Worm (Caenorhabditis elegans) whole organism, L4/young adult: Measurements from ENCODE around the gene irld-44.

Experiments used
- W03F9.2 ChIP-seq: fragments of 150-350 bp; optimal IDR thresholded peaks from 2 replicates; lab custom pipeline; 2014; ENCODE audit warnings: missing biosample characterization, missing genetic modification characterization
- him-1 ChIP-seq: sonication (generic microtip); optimal IDR thresholded peaks from 2 replicates; lab custom pipeline; 2016; ENCODE audit warnings: missing genotype, missing genetic modification reagents, missing genetic modification characterization, missing compliant biosample characterization

ce11 chrV:1643886-1644285 lies 7.3 kb upstream of the irld-44 start, which contains the start of gene alh-2:
- TF ChIP-seq W03F9.2, result no peak
- TF ChIP-seq him-1 (tag; lab: Kevin White, UChicago), result no peak
